Worm (Caenorhabditis elegans) whole organism, midembryonic: ENCODE data around the gene fbxa-131.

Experiments
- cog-1 ChIP-seq: sonication (generic microtip); optimal IDR thresholded peaks from 2 replicates; lab custom pipeline; 2016; ENCODE audit warnings: missing genetic modification characterization, missing compliant biosample characterization
- flt-1 ChIP-seq: fragments of 200-800 bp; sonication (Bioruptor generic); IDR thresholded peaks from 2 replicates; pipeline ENCODE4 v1.3.6; 2022; ENCODE audit warnings: missing genetic modification characterization, missing compliant biosample characterization
- klf-2 ChIP-seq: fragments of 200-800 bp; sonication (Bioruptor generic); conservative IDR thresholded peaks from 2 replicates; pipeline ENCODE4 v1.3.6; 2022; ENCODE audit warnings: missing genetic modification reagents, missing genetic modification characterization, missing compliant biosample characterization
- med-1 ChIP-seq: sonication (generic microtip); optimal IDR thresholded peaks from 2 replicates; lab custom pipeline; 2017; ENCODE audit warnings: missing genetic modification characterization, mild to moderate bottlenecking, missing compliant biosample characterization, antibody characterized with exemption, missing genetic modification reagents; ENCODE audit not compliant: insufficient read depth
- ref-1 ChIP-seq: fragments of 200-800 bp; sonication (Bioruptor generic); conservative IDR thresholded peaks from 2 replicates; pipeline ENCODE4 v1.3.6; 2022; ENCODE audit warnings: missing genetic modification reagents, missing genetic modification characterization, missing compliant biosample characterization
- tab-1 ChIP-seq: fragments of 200-800 bp; sonication (Bioruptor generic); IDR thresholded peaks from 2 replicates; pipeline ENCODE4 v1.3.6; 2022; ENCODE audit warnings: missing genetic modification characterization, missing compliant biosample characterization
- ztf-23 ChIP-seq: fragments of 200-800 bp; sonication (Bioruptor generic); IDR thresholded peaks from 2 replicates; pipeline ENCODE4 v1.3.6; 2022; ENCODE audit warnings: missing genetic modification reagents, missing genetic modification characterization, missing compliant biosample characterization
- ztf-29 ChIP-seq: fragments of 200-800 bp; sonication (Bioruptor generic); IDR thresholded peaks from 2 replicates; pipeline ENCODE4 v1.3.6; 2022; ENCODE audit warnings: missing genetic modification reagents, missing genetic modification characterization, missing compliant biosample characterization

DNA sequence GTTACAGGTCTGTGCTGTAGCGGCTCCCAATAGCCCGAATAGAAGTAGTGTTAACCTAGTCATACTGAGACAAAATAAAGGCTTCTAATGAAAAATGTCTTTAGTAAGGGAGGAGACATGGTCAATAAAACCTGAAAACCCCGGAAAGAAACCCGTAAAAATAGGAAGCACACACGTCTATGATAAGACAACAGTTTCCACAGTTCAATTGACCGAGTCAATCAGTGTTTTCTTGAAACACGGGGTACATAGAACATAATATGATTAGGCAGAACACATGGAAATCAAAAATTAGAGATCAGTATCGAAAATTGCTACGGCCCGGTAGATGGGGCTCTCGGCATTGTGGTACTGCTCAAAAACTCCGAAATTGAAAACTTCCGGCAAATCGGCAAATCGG, 12.9 kb downstream of the fbxa-131 start, which contains the start of gene clec-49:
- TF ChIP-seq flt-1: no peak
- no peak for TF ChIP-seq ztf-29 (GFP tag; lab: Robert Waterston, UW)
- no peak for TF ChIP-seq med-1 (GFP tag; lab: Kevin White, UChicago)
- no peak for TF ChIP-seq ref-1
- no peak for TF ChIP-seq cog-1 (tag; lab: Kevin White, UChicago)
- TF ChIP-seq ztf-23 (GFP tag; lab: Robert Waterston, UW): no peak
- no peak for TF ChIP-seq tab-1 (GFP tag; lab: Robert Waterston, UW)
- no peak for TF ChIP-seq klf-2 (GFP tag; lab: Robert Waterston, UW)
